Fruit fly (Drosophila melanogaster): ENCODE measurements around the gene cutlet.

DNA sequence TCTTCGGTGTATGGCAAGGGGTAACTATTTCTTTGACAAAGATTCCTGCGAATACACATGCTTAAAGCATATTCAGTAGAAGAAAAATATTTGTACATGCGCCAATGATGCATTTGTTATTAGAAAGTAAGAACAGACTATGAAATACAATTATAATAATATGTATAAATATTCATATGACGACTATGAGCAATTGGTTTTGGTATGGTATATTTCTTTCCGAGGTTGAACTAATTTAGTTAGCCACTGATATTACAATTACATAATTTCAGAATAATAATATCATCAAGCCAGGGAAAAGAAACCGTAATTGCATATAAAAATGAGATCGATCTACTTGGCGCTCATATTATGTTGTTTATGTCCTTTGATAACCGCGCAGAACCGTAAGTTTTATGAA lies 10.0 kb downstream of the cutlet start, which contains the start of gene CG43145:
- no peak for TF ChIP-seq Blimp-1 (GFP tag; optimal IDR thresholded peaks at IDR 0.05)
- no peak for TF ChIP-seq CG16779 (tag; optimal IDR thresholded peaks at IDR 0.05)
- TF ChIP-seq CG6276 (GFP tag; optimal IDR thresholded peaks at IDR 0.05): no peak
- no peak for TF ChIP-seq Sox15 (GFP tag; optimal IDR thresholded peaks at IDR 0.05)
- no peak for TF ChIP-seq CG15336 (GFP tag; IDR thresholded peaks at IDR 0.05)
- no peak for TF ChIP-seq CG6854 (GFP tag; optimal IDR thresholded peaks at IDR 0.05)
- no peak for TF ChIP-seq CG6163 (GFP tag; IDR thresholded peaks at IDR 0.05)
- no peak for TF ChIP-seq CG32006 (GFP tag; optimal IDR thresholded peaks at IDR 0.05)
- TF ChIP-seq OdsH (GFP tag; optimal IDR thresholded peaks at IDR 0.05): no peak
- no peak for TF ChIP-seq Gug (GFP tag; IDR thresholded peaks at IDR 0.05)
- TF ChIP-seq pdm3 (GFP tag; optimal IDR thresholded peaks at IDR 0.05): no peak
